Fruit fly (Drosophila melanogaster) whole organism, embryonic: Measurements from ENCODE around the gene flfl.
A peak's percentile ranks its signal among the peaks of the same experiment; 100 is the strongest.

Experiments used
- Ada2b ChIP-seq: fragments of 200-800 bp; sonication (Bioruptor generic); IDR thresholded peaks from 2 replicates; pipeline ENCODE4 v1.3.6; 2022; ENCODE audit warnings: missing biosample characterization, missing genetic modification characterization
- Bteb2 ChIP-seq: fragments of 200-800 bp; sonication (Bioruptor generic); optimal IDR thresholded peaks from 2 replicates; lab custom pipeline; 2016; ENCODE audit warnings: missing biosample characterization, missing genetic modification characterization
- CG10209 ChIP-seq: fragments of 200-800 bp; sonication (Bioruptor generic); optimal IDR thresholded peaks from 3 replicates; lab custom pipeline; 2017; ENCODE audit warnings: missing biosample characterization, mild to moderate bottlenecking, missing genetic modification characterization, missing genetic modification reagents
- CG10979 ChIP-seq: fragments of 200-800 bp; sonication (Bioruptor generic); optimal IDR thresholded peaks from 2 replicates; lab custom pipeline; 2018; ENCODE audit warnings: missing biosample characterization, mild to moderate bottlenecking, missing genetic modification characterization, moderate library complexity
- CG11504 ChIP-seq: fragments of 200-800 bp; sonication (Bioruptor generic); optimal IDR thresholded peaks from 3 replicates; lab custom pipeline; 2019; ENCODE audit warnings: missing biosample characterization, mild to moderate bottlenecking, missing genetic modification characterization, moderate library complexity
- CG11696 ChIP-seq: fragments of 200-800 bp; sonication (Bioruptor generic); IDR thresholded peaks from 2 replicates; pipeline ENCODE4 v1.3.6; 2022; ENCODE audit warnings: missing biosample characterization, missing genetic modification characterization
- CG11723 ChIP-seq: fragments of 200-800 bp; sonication (Bioruptor generic); optimal IDR thresholded peaks from 2 replicates; lab custom pipeline; 2017; ENCODE audit warnings: missing biosample characterization, mild to moderate bottlenecking, missing genetic modification characterization
- CG1603 ChIP-seq: fragments of 200-800 bp; sonication (Bioruptor generic); optimal IDR thresholded peaks from 2 replicates; lab custom pipeline; 2019; ENCODE audit warnings: missing biosample characterization, mild to moderate bottlenecking, missing genetic modification characterization, moderate library complexity
- CG17385 ChIP-seq: fragments of 200-800 bp; sonication (Bioruptor generic); optimal IDR thresholded peaks from 3 replicates; lab custom pipeline; 2018; ENCODE audit warnings: missing biosample characterization, mild to moderate bottlenecking, missing genetic modification characterization
- CG17912 ChIP-seq: fragments of 200-800 bp; sonication (Bioruptor generic); optimal IDR thresholded peaks from 2 replicates; lab custom pipeline; 2018; ENCODE audit warnings: missing biosample characterization, mild to moderate bottlenecking, missing genetic modification characterization
- CG30431 ChIP-seq: fragments of 200-800 bp; sonication (Bioruptor generic); optimal IDR thresholded peaks from 2 replicates; lab custom pipeline; 2017; ENCODE audit warnings: missing biosample characterization, missing genetic modification characterization
- CG31365 ChIP-seq: fragments of 200-800 bp; sonication (Bioruptor generic); optimal IDR thresholded peaks from 2 replicates; lab custom pipeline; 2018; ENCODE audit warnings: missing biosample characterization, mild to moderate bottlenecking, missing genetic modification characterization
- CG32767 ChIP-seq: fragments of 200-800 bp; sonication (Bioruptor generic); IDR thresholded peaks from 2 replicates; pipeline ENCODE4 v1.3.6; 2022; ENCODE audit warnings: missing biosample characterization, missing genetic modification characterization
- CG3726 ChIP-seq: fragments of 200-800 bp; sonication (Bioruptor generic); IDR thresholded peaks from 3 replicates; pipeline ENCODE4, ENCODE4 v1.3.6; 2022; ENCODE audit warnings: missing biosample characterization, missing genetic modification characterization
- CG4617 ChIP-seq: fragments of 200-800 bp; sonication (Bioruptor generic); optimal IDR thresholded peaks from 3 replicates; lab custom pipeline; 2016; ENCODE audit warnings: missing biosample characterization, missing genetic modification characterization, borderline replicate concordance
- CG4820 ChIP-seq: fragments of 200-800 bp; sonication (Bioruptor generic); optimal IDR thresholded peaks from 3 replicates; lab custom pipeline; 2016; ENCODE audit warnings: missing biosample characterization, missing genetic modification characterization
- CG6254 ChIP-seq: fragments of 200-800 bp; sonication (Bioruptor generic); optimal IDR thresholded peaks from 3 replicates; lab custom pipeline; 2017; ENCODE audit warnings: mild to moderate bottlenecking, missing biosample characterization, missing genetic modification reagents, missing genetic modification characterization
- CG8290 ChIP-seq, 3 experiments: fragments of 200-800 bp; sonication (Bioruptor generic); optimal IDR thresholded peaks; 2 replicates each; lab custom pipeline; 2016 to 2019; ENCODE audit warnings: missing biosample characterization in 3 of 3, missing genetic modification characterization in 3 of 3, mild to moderate bottlenecking in 2 of 3, moderate library complexity in 1 of 3
- CG9437 ChIP-seq: fragments of 200-800 bp; sonication (Bioruptor generic); optimal IDR thresholded peaks from 2 replicates; lab custom pipeline; 2018; ENCODE audit warnings: missing biosample characterization, mild to moderate bottlenecking, missing genetic modification characterization
- Doc2 ChIP-seq: fragments of 200-800 bp; sonication (Bioruptor generic); IDR thresholded peaks from 2 replicates; pipeline ENCODE4 v1.3.6; 2022; ENCODE audit warnings: missing biosample characterization, missing genetic modification characterization
- GATAe ChIP-seq: fragments of 200-800 bp; sonication (Bioruptor generic); conservative IDR thresholded peaks from 2 replicates; pipeline ENCODE4 v1.3.6; 2022; ENCODE audit warnings: missing biosample characterization, missing genetic modification characterization
- HLH3B ChIP-seq: fragments of 200-800 bp; sonication (Bioruptor generic); IDR thresholded peaks from 2 replicates; pipeline ENCODE4 v1.3.6; 2022; ENCODE audit warnings: missing biosample characterization, missing genetic modification characterization
- Hmx ChIP-seq: fragments of 200-800 bp; sonication (Bioruptor generic); optimal IDR thresholded peaks from 2 replicates; lab custom pipeline; 2016; ENCODE audit warnings: missing biosample characterization, missing genetic modification characterization
- Hr51 ChIP-seq, 2 experiments: fragments of 200-800 bp; sonication (Bioruptor generic); optimal IDR thresholded peaks; 2 replicates in 1 of 2; 3 replicates in 1 of 2; lab custom pipeline; 2016 to 2018; ENCODE audit warnings: missing biosample characterization in 2 of 2, missing genetic modification characterization in 2 of 2, mild to moderate bottlenecking in 1 of 2, moderate library complexity in 1 of 2
- Lim3 ChIP-seq: fragments of 200-800 bp; sonication (Bioruptor generic); IDR thresholded peaks from 2 replicates; pipeline ENCODE4 v1.3.6; 2022; ENCODE audit warnings: missing biosample characterization, missing genetic modification characterization
- MESR4 ChIP-seq: fragments of 200-800 bp; sonication (Bioruptor generic); optimal IDR thresholded peaks from 2 replicates; lab custom pipeline; 2018; ENCODE audit warnings: missing biosample characterization, mild to moderate bottlenecking, missing genetic modification characterization, moderate library complexity
- Med ChIP-seq: fragments of 200-800 bp; sonication (Bioruptor generic); peaks from one replicate; lab custom pipeline; 2016; ENCODE audit warnings: missing biosample characterization, missing genetic modification characterization, mild to moderate bottlenecking, inconsistent platforms, moderate library complexity
- Meics ChIP-seq: fragments of 200-800 bp; sonication (Bioruptor generic); optimal IDR thresholded peaks from 2 replicates; lab custom pipeline; 2017; ENCODE audit warnings: missing biosample characterization, mild to moderate bottlenecking, missing genetic modification characterization
- Mes4 ChIP-seq: fragments of 200-800 bp; sonication (Bioruptor generic); optimal IDR thresholded peaks from 2 replicates; lab custom pipeline; 2016; ENCODE audit warnings: missing biosample characterization, missing genetic modification characterization
- Neu2 ChIP-seq: fragments of 200-800 bp; sonication (Bioruptor generic); optimal IDR thresholded peaks from 3 replicates; lab custom pipeline; 2016; ENCODE audit warnings: missing biosample characterization, missing genetic modification characterization, borderline replicate concordance
- Scr ChIP-seq: fragments of 200-800 bp; sonication (Bioruptor generic); IDR thresholded peaks from 2 replicates; pipeline ENCODE4 v1.3.6; 2022; ENCODE audit warnings: missing biosample characterization, missing genetic modification characterization; ENCODE audit not compliant: partially characterized antibody
- Sox102F ChIP-seq: fragments of 200-800 bp; sonication (Bioruptor generic); optimal IDR thresholded peaks from 2 replicates; lab custom pipeline; 2018; ENCODE audit warnings: missing biosample characterization, mild to moderate bottlenecking, missing genetic modification characterization, moderate library complexity
- Tbp ChIP-seq: fragments of >200 bp; optimal IDR thresholded peaks from 2 replicates; lab custom pipeline; 2018; ENCODE audit warnings: missing biosample characterization, missing genetic modification characterization
- Trl ChIP-seq, 3 experiments: fragments of >200 bp in 2 of 3; fragments of 200-800 bp in 1 of 3; sonication (Bioruptor generic) in 1 of 3; optimal IDR thresholded peaks; 2 replicates in 1 of 3; 3 replicates in 2 of 3; lab custom pipeline; 2016 to 2017; ENCODE audit warnings: missing biosample characterization in 1 of 3, missing genetic modification characterization in 1 of 3
- bab2 ChIP-seq: fragments of 200-800 bp; sonication (Bioruptor generic); optimal IDR thresholded peaks from 2 replicates; lab custom pipeline; 2016; ENCODE audit warnings: missing biosample characterization, missing genetic modification characterization
- ci ChIP-seq: fragments of 200-800 bp; sonication (Bioruptor generic); IDR thresholded peaks from 3 replicates; pipeline ENCODE4 v1.3.6; 2022; ENCODE audit warnings: missing biosample characterization, missing genetic modification characterization
- crol ChIP-seq: fragments of 200-800 bp; sonication (Bioruptor generic); IDR thresholded peaks from 2 replicates; pipeline ENCODE4 v1.3.6; 2022; ENCODE audit warnings: missing biosample characterization, missing genetic modification characterization
- da ChIP-seq: fragments of 200-800 bp; sonication (Bioruptor generic); optimal IDR thresholded peaks from 2 replicates; lab custom pipeline; 2016; ENCODE audit warnings: missing biosample characterization, missing genetic modification characterization
- dmrt11E ChIP-seq: fragments of 200-800 bp; sonication (Bioruptor generic); optimal IDR thresholded peaks from 3 replicates; lab custom pipeline; 2018; ENCODE audit warnings: missing biosample characterization, mild to moderate bottlenecking, missing genetic modification characterization, moderate library complexity
- ems ChIP-seq: fragments of 200-800 bp; sonication (Bioruptor generic); optimal IDR thresholded peaks from 3 replicates; lab custom pipeline; 2016; ENCODE audit warnings: missing biosample characterization, missing genetic modification characterization
- lab ChIP-seq: fragments of 200-800 bp; sonication (Bioruptor generic); optimal IDR thresholded peaks from 3 replicates; lab custom pipeline; 2017; ENCODE audit warnings: missing biosample characterization, missing genetic modification characterization, mild to moderate bottlenecking, moderate library complexity, missing genetic modification reagents
- lilli ChIP-seq: fragments of 200-800 bp; sonication (Bioruptor generic); optimal IDR thresholded peaks from 3 replicates; lab custom pipeline; 2016; ENCODE audit warnings: missing biosample characterization, missing genetic modification characterization
- luna ChIP-seq: fragments of 200-800 bp; sonication (Bioruptor generic); optimal IDR thresholded peaks from 2 replicates; lab custom pipeline; 2016; ENCODE audit warnings: missing biosample characterization, missing genetic modification characterization
- mld ChIP-seq: fragments of 200-800 bp; sonication (Bioruptor generic); IDR thresholded peaks from 3 replicates; pipeline ENCODE4 v1.3.6; 2022; ENCODE audit warnings: missing biosample characterization, missing genetic modification characterization; ENCODE audit not compliant: partially characterized antibody
- peb ChIP-seq: fragments of 200-800 bp; sonication (Bioruptor generic); IDR thresholded peaks from 2 replicates; pipeline ENCODE4 v1.3.6; 2022; ENCODE audit warnings: missing biosample characterization, missing genetic modification characterization
- pho ChIP-seq: fragments of 200-800 bp; sonication (Bioruptor generic); optimal IDR thresholded peaks from 2 replicates; lab custom pipeline; 2016; ENCODE audit warnings: missing biosample characterization, missing genetic modification characterization
- pita ChIP-seq: fragments of 200-800 bp; sonication (Bioruptor generic); optimal IDR thresholded peaks from 2 replicates; lab custom pipeline; 2017; ENCODE audit warnings: missing biosample characterization, mild to moderate bottlenecking, missing genetic modification characterization
- sc ChIP-seq, 3 experiments: fragments of >200 bp in 2 of 3; fragments of 200-800 bp in 1 of 3; sonication (Bioruptor generic) in 1 of 3; optimal IDR thresholded peaks; 2 replicates in 2 of 3; 3 replicates in 1 of 3; lab custom pipeline; 2017; ENCODE audit warnings: mild to moderate bottlenecking in 1 of 3, missing biosample characterization in 1 of 3, missing genetic modification characterization in 1 of 3, missing genetic modification reagents in 1 of 3
- shn ChIP-seq: fragments of 200-800 bp; sonication (Bioruptor generic); optimal IDR thresholded peaks from 3 replicates; lab custom pipeline; 2016; ENCODE audit warnings: missing biosample characterization, missing genetic modification characterization
- vvl ChIP-seq: fragments of 200-800 bp; sonication (Bioruptor generic); IDR thresholded peaks from 2 replicates; pipeline ENCODE4 v1.3.6; 2022; ENCODE audit warnings: missing biosample characterization, missing genetic modification characterization

flfl gene

dm6 chr3R:13713541-13713940 is 29.8 kb downstream of the flfl start (continued):
- no peak for TF ChIP-seq Tbp (GFP tag; lab: Kevin White, UChicago)
- peak; percentile 43 for TF ChIP-seq CG17385 (GFP tag; lab: Kevin White, UChicago)
- no peak for TF ChIP-seq Lim3 (GFP tag; lab: Robert Waterston, UW)
- no peak for TF ChIP-seq CG4617 (GFP tag; lab: Kevin White, UChicago)
- no peak for TF ChIP-seq CG17912 (GFP tag; lab: Kevin White, UChicago)
- TF ChIP-seq peb (GFP tag; lab: Robert Waterston, UW) = no peak
- TF ChIP-seq luna (GFP tag; lab: Kevin White, UChicago) = no peak
- no peak for TF ChIP-seq Trl (optimal IDR thresholded peaks at IDR 0.05; lab: Kevin White, UChicago)
- no peak for TF ChIP-seq Trl (GFP tag; optimal IDR thresholded peaks at IDR 0.05; lab: Kevin White, UChicago)
- peak; percentile 35 for TF ChIP-seq CG11504 (tag; lab: Kevin White, UChicago)
- no peak for TF ChIP-seq Mes4
- TF ChIP-seq sc (optimal IDR thresholded peaks at IDR 0.05; lab: Kevin White, UChicago) = no peak
- peak; percentile 28 for TF ChIP-seq sc (GFP tag; optimal IDR thresholded peaks at IDR 0.05; lab: Kevin White, UChicago)
- peak; percentile 34 for TF ChIP-seq CG6254 (GFP tag; lab: Kevin White, UChicago)
- peak; percentile 58 for TF ChIP-seq CG10979 (tag; lab: Kevin White, UChicago)
- TF ChIP-seq CG8290 (GFP tag; optimal IDR thresholded peaks at IDR 0.05; lab: Kevin White, UChicago) = no peak
- TF ChIP-seq CG8290 (tag; optimal IDR thresholded peaks at IDR 0.05; lab: Kevin White, UChicago) = no peak
- peak; percentile 52 for TF ChIP-seq Sox102F (GFP tag; lab: Kevin White, UChicago)
- no peak for TF ChIP-seq mld (GFP tag; lab: Robert Waterston, UW)
- no peak for TF ChIP-seq Bteb2 (GFP tag; lab: Kevin White, UChicago)
- TF ChIP-seq CG1603 (tag; lab: Kevin White, UChicago) = no peak
- peak in 1 of 2 experiments; percentile 55 for TF ChIP-seq Hr51 (GFP tag; optimal IDR thresholded peaks at IDR 0.05; lab: Kevin White, UChicago)
- TF ChIP-seq CG30431 (GFP tag; lab: Kevin White, UChicago) = peak; percentile 17
- TF ChIP-seq Doc2 = no peak
- no peak for TF ChIP-seq da (GFP tag; lab: Kevin White, UChicago)
- TF ChIP-seq CG11696 (GFP tag; lab: Robert Waterston, UW) = no peak
- TF ChIP-seq pho (GFP tag; lab: Kevin White, UChicago) = no peak
- peak; percentile 26 for TF ChIP-seq Meics (GFP tag; lab: Kevin White, UChicago)
- no peak for TF ChIP-seq shn (GFP tag; lab: Kevin White, UChicago)
- TF ChIP-seq HLH3B = peak; percentile 37; the same call in 1 of the 2 replicates
- TF ChIP-seq dmrt11E (tag; lab: Kevin White, UChicago) = peak; percentile 65
- TF ChIP-seq lab (GFP tag; lab: Kevin White, UChicago) = peak; percentile 16
- no peak for TF ChIP-seq ci (GFP tag; lab: Robert Waterston, UW)
- TF ChIP-seq CG3726 (GFP tag; lab: Robert Waterston, UW) = no peak
- 0 out of 2 replicates have a peak, but pooled peaks have one; percentile 26 for TF ChIP-seq vvl (GFP tag; lab: Robert Waterston, UW)
- peak; percentile 16 for TF ChIP-seq CG4820 (GFP tag; lab: Kevin White, UChicago)
- no peak for TF ChIP-seq bab2 (GFP tag; lab: Kevin White, UChicago)
- no peak for TF ChIP-seq MESR4 (GFP tag; lab: Kevin White, UChicago)
- TF ChIP-seq GATAe (GFP tag; lab: Robert Waterston, UW) = no peak
- TF ChIP-seq Scr = no peak
- TF ChIP-seq pita (GFP tag; lab: Kevin White, UChicago) = no peak
- TF ChIP-seq CG10209 (GFP tag; lab: Kevin White, UChicago) = peak; percentile 37
- TF ChIP-seq Neu2 (GFP tag; lab: Kevin White, UChicago) = no peak
- no peak for TF ChIP-seq crol
- no peak for TF ChIP-seq ems (GFP tag; lab: Kevin White, UChicago)
- TF ChIP-seq lilli = no peak
- TF ChIP-seq CG9437 = peak; percentile 32
- no peak for TF ChIP-seq CG31365 (tag; lab: Kevin White, UChicago)
- peak; percentile 23 for TF ChIP-seq CG11723 (GFP tag; lab: Kevin White, UChicago)
- no peak; the same call in 1 of the 2 replicates for TF ChIP-seq Ada2b (GFP tag; lab: Robert Waterston, UW)
- TF ChIP-seq Hmx (GFP tag; lab: Kevin White, UChicago) = no peak
- peak; percentile 45 for TF ChIP-seq Med (GFP tag; lab: Kevin White, UChicago)
- TF ChIP-seq CG32767 (GFP tag; lab: Robert Waterston, UW) = no peak
